Worm (Caenorhabditis elegans): ENCODE data around the gene K08A2.2.

- TF ChIP-seq flt-1 (GFP tag; IDR thresholded peaks at IDR 0.05) (no peak), B0310.2 (tag; optimal IDR thresholded peaks at IDR 0.05) (no peak), ama-1 (optimal IDR thresholded peaks at IDR 0.05) (no peak), ceh-36 (tag; optimal IDR thresholded peaks at IDR 0.05) (no peak), F13C5.2 (tag; optimal IDR thresholded peaks at IDR 0.05) (no peak), tbx-11 (GFP tag; IDR thresholded peaks at IDR 0.05) (no peak), hmg-4 (GFP tag; optimal IDR thresholded peaks at IDR 0.05) (no peak), sea-1 (GFP tag; conservative IDR thresholded peaks at IDR 0.05) (no peak), ceh-13 (GFP tag; optimal IDR thresholded peaks at IDR 0.05) (no peak), tra-4 (tag; optimal IDR thresholded peaks at IDR 0.05) (no peak), ets-7 (tag; optimal IDR thresholded peaks at IDR 0.05) (no peak)
Observed at ce11 chrII:2966350-2966749, 25.1 kb upstream of the K08A2.2 start.

Measured in whole organism, early embryonic.